Worm (Caenorhabditis elegans): ENCODE measurements around the gene T04A8.8.

DNA sequence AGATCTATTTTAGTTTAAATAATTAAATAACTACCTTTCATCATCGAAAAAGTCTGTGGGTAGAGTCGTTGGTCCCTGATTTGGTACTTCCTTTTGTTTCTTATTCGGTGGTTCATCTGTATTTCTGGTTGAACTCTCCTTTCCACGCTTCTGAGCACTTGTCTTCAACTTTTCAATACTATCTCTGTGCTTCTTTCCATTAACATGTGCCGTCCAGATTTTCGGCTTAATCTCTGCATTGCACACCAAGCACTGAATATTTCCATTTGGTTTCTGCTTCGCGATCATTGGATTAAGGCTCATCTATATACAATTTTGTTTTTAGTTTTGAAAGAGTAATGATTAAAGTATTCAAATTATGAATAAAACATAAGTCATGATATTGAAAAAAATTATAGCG lies 6.1 kb downstream of the T04A8.8 start, which contains the start of gene sel-13:
- TF ChIP-seq unc-86 (tag; optimal IDR thresholded peaks at IDR 0.05), result no peak
- TF ChIP-seq pqm-1 (tag; optimal IDR thresholded peaks at IDR 0.05), result no peak
- no peak for TF ChIP-seq ama-1 (optimal IDR thresholded peaks at IDR 0.05)
